Fruit fly (Drosophila melanogaster): ENCODE measurements around the gene Hsp26.

- TF ChIP-seq CG9705 (GFP tag; optimal IDR thresholded peaks at IDR 0.05) (no peak), pan (optimal IDR thresholded peaks at IDR 0.05) (no peak), woc (GFP tag; optimal IDR thresholded peaks at IDR 0.05) (no peak), Mio (GFP tag; optimal IDR thresholded peaks at IDR 0.05) (no peak), N (GFP tag; optimal IDR thresholded peaks at IDR 0.05) (no peak), lola (GFP tag; optimal IDR thresholded peaks at IDR 0.05) (no peak), psq (GFP tag; optimal IDR thresholded peaks at IDR 0.05) (no peak)
Observed at dm6 chr3L:9398435-9398981, 21.3 kb upstream of the Hsp26 start.
